Fruit fly (Drosophila melanogaster): ENCODE data around the gene Taf10.

- TF ChIP-seq Smox (GFP tag; optimal IDR thresholded peaks at IDR 0.05) (no peak), OdsH (GFP tag; optimal IDR thresholded peaks at IDR 0.05) (no peak), Hr4 (GFP tag; optimal IDR thresholded peaks at IDR 0.05) (no peak), lz (GFP tag; optimal IDR thresholded peaks at IDR 0.05) (no peak), Hr38 (GFP tag; optimal IDR thresholded peaks at IDR 0.05) (no peak), svp (GFP tag) (no peak), CG10631 (GFP tag; optimal IDR thresholded peaks at IDR 0.05) (no peak), CG7368 (GFP tag; optimal IDR thresholded peaks at IDR 0.05) (no peak), Lpt (GFP tag; optimal IDR thresholded peaks at IDR 0.05) (no peak), esn (GFP tag; optimal IDR thresholded peaks at IDR 0.05) (no peak), Gug (GFP tag; IDR thresholded peaks at IDR 0.05) (no peak)
Measured at dm6 chr2L:2735539-2735938, 32.2 kb upstream of the Taf10 start.
